Worm (Caenorhabditis elegans): Measurements from ENCODE around the gene tsfm-1.

DNA sequence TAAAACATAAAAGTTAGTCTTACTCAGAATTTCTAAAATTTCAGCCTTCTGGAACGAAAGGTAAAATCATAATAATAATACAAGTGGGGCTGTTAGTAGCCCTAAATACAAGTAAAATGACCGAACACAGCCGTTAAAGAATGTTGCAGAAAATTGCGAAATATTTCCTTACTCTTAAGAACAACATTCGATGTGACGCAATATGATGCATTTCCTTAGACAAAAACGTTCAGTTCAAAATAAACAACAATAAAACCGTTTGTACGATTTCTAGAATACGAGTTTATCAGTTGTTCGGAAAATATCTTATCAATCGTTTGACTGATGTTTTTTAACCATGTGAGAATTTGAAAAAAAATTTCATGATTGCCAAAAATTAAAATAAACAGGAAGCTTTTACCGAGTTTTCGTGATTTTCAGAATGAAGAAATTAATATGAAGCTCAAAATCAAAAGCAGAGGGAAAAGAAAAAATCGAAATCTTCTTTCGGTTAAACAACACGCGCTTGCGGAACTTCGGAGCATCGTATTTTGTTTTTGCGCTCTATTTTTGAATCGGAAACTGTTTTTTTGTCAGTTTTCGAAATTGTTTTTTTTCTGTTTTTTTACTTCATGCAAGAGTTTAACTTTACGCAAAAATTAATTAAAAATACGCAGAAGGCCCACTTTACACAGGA is 25.4 kb downstream of the tsfm-1 start:
- TF ChIP-seq nhr-12 (tag; optimal IDR thresholded peaks at IDR 0.05) (no peak), skn-1 (tag; optimal IDR thresholded peaks at IDR 0.05) (no peak), ztf-11 (tag; optimal IDR thresholded peaks at IDR 0.05) (no peak), snpc-4 (tag; optimal IDR thresholded peaks at IDR 0.05) (no peak), unc-62 (GFP tag; optimal IDR thresholded peaks at IDR 0.05) (no peak), nhr-11 (tag; optimal IDR thresholded peaks at IDR 0.05) (no peak), mab-5 (tag; optimal IDR thresholded peaks at IDR 0.05) (no peak), zag-1 (tag; optimal IDR thresholded peaks at IDR 0.05) (no peak), elt-1 (tag; optimal IDR thresholded peaks at IDR 0.05) (no peak), sem-4 (tag; optimal IDR thresholded peaks at IDR 0.05) (no peak), lin-13 (GFP tag; optimal IDR thresholded peaks at IDR 0.05) (no peak), F13H6.1 (tag; optimal IDR thresholded peaks at IDR 0.05) (no peak), nhr-23 (tag; optimal IDR thresholded peaks at IDR 0.05) (no peak), ZK546.5 (tag; optimal IDR thresholded peaks at IDR 0.05) (no peak)

All from whole organism, L2 larva.